Worm (Caenorhabditis elegans) whole organism, young adult: Measurements from ENCODE around the gene ent-5.

Source experiments
- B0019.2 ChIP-seq: fragments of 200-800 bp; sonication (Bioruptor generic); conservative IDR thresholded peaks from 2 replicates; pipeline ENCODE4 v1.3.6; 2022; ENCODE audit warnings: missing genetic modification reagents, missing genetic modification characterization, missing compliant biosample characterization
- B0261.1 ChIP-seq: sonication (generic microtip); optimal IDR thresholded peaks from 2 replicates; lab custom pipeline; 2016; ENCODE audit warnings: mild to moderate bottlenecking, missing genetic modification characterization, moderate library complexity, missing compliant biosample characterization
- C17E4.6 ChIP-seq: fragments of 200-800 bp; sonication (Bioruptor generic); IDR thresholded peaks from 2 replicates; pipeline ENCODE4 v1.3.6; 2022; ENCODE audit warnings: missing genetic modification reagents, missing genetic modification characterization, missing compliant biosample characterization
- F10E7.11 ChIP-seq: sonication (generic microtip); optimal IDR thresholded peaks from 2 replicates; lab custom pipeline; 2017; ENCODE audit warnings: mild to moderate bottlenecking, missing genetic modification characterization, moderate library complexity, missing compliant biosample characterization
- F33H1.4 ChIP-seq: fragments of 200-800 bp; sonication (Bioruptor generic); IDR thresholded peaks from 2 replicates; pipeline ENCODE4 v1.3.6; 2022; ENCODE audit warnings: missing genetic modification reagents, missing genetic modification characterization, missing compliant biosample characterization
- F39B2.1 ChIP-seq: fragments of 200-800 bp; sonication (Bioruptor generic); IDR thresholded peaks from 2 replicates; pipeline ENCODE4 v1.3.6; 2022; ENCODE audit warnings: missing genetic modification reagents, missing genetic modification characterization, missing compliant biosample characterization
- F49E8.2 ChIP-seq: sonication (generic microtip); optimal IDR thresholded peaks from 3 replicates; lab custom pipeline; 2017; ENCODE audit warnings: missing genetic modification characterization, mild to moderate bottlenecking, missing compliant biosample characterization, antibody characterized with exemption, moderate library complexity; ENCODE audit not compliant: insufficient read depth
- F52B5.7 ChIP-seq: sonication (generic microtip); optimal IDR thresholded peaks from 2 replicates; lab custom pipeline; 2016; ENCODE audit warnings: mild to moderate bottlenecking, missing genetic modification characterization, missing compliant biosample characterization
- K11D2.4 ChIP-seq: fragments of 200-800 bp; sonication (Bioruptor generic); IDR thresholded peaks from 2 replicates; pipeline ENCODE4 v1.3.6; 2022; ENCODE audit warnings: missing genetic modification reagents, missing genetic modification characterization, missing compliant biosample characterization
- Y53F4B.3 ChIP-seq: fragments of 200-800 bp; sonication (Bioruptor generic); IDR thresholded peaks from 2 replicates; pipeline ENCODE4 v1.3.6; 2022; ENCODE audit warnings: missing genetic modification reagents, missing genetic modification characterization, missing compliant biosample characterization
- Y67H2A.10 ChIP-seq: fragments of 200-800 bp; sonication (Bioruptor generic); conservative IDR thresholded peaks from 2 replicates; pipeline ENCODE4 v1.3.6; 2022; ENCODE audit warnings: missing genetic modification reagents, missing genetic modification characterization, missing compliant biosample characterization
- Y95B8A.8 ChIP-seq: fragments of 200-800 bp; sonication (Bioruptor generic); IDR thresholded peaks from 2 replicates; pipeline ENCODE4 v1.3.6; 2022; ENCODE audit warnings: missing genetic modification reagents, missing genetic modification characterization, missing compliant biosample characterization
- aptf-2 ChIP-seq: fragments of 200-800 bp; sonication (Bioruptor generic); conservative IDR thresholded peaks from 2 replicates; pipeline ENCODE4 v1.3.6; 2022; ENCODE audit warnings: missing genetic modification reagents, missing genetic modification characterization, missing compliant biosample characterization
- ccch-3 ChIP-seq: fragments of 200-800 bp; sonication (Bioruptor generic); optimal IDR thresholded peaks from 2 replicates; lab custom pipeline; 2018; ENCODE audit warnings: mild to moderate bottlenecking, missing genetic modification characterization, missing compliant biosample characterization
- ceh-27 ChIP-seq: fragments of 200-800 bp; sonication (Bioruptor generic); optimal IDR thresholded peaks from 2 replicates; lab custom pipeline; 2018; ENCODE audit warnings: mild to moderate bottlenecking, missing genetic modification characterization, moderate library complexity, missing compliant biosample characterization
- ceh-40 ChIP-seq: fragments of 200-800 bp; sonication (Bioruptor generic); IDR thresholded peaks from 2 replicates; pipeline ENCODE4 v1.3.6; 2022; ENCODE audit warnings: missing genetic modification characterization, missing compliant biosample characterization
- dpff-1 ChIP-seq: sonication (generic microtip); optimal IDR thresholded peaks from 2 replicates; lab custom pipeline; 2017; ENCODE audit warnings: mild to moderate bottlenecking, missing genetic modification characterization, missing compliant biosample characterization
- efl-1 ChIP-seq: fragments of 150-350 bp; optimal IDR thresholded peaks from 2 replicates; lab custom pipeline; 2014; ENCODE audit warnings: missing biosample characterization, missing genetic modification reagents, missing genetic modification characterization
- egl-44 ChIP-seq: fragments of 200-800 bp; sonication (Bioruptor generic); IDR thresholded peaks from 2 replicates; pipeline ENCODE4 v1.3.6; 2022; ENCODE audit warnings: missing genetic modification reagents, missing genetic modification characterization, missing compliant biosample characterization
- ets-4 ChIP-seq: fragments of 200-800 bp; sonication (Bioruptor generic); optimal IDR thresholded peaks from 2 replicates; lab custom pipeline; 2018; ENCODE audit warnings: mild to moderate bottlenecking, missing genetic modification characterization, missing compliant biosample characterization
- hlh-12 ChIP-seq: sonication (generic microtip); optimal IDR thresholded peaks from 2 replicates; lab custom pipeline; 2016; ENCODE audit warnings: missing genetic modification characterization, missing compliant biosample characterization
- hmg-1.2 ChIP-seq: fragments of 200-800 bp; sonication (Bioruptor generic); IDR thresholded peaks from 2 replicates; pipeline ENCODE4 v1.3.6; 2022; ENCODE audit warnings: missing genetic modification reagents, missing genetic modification characterization, missing compliant biosample characterization
- hrde-1 ChIP-seq: sonication (generic microtip); optimal IDR thresholded peaks from 2 replicates; lab custom pipeline; 2016; ENCODE audit warnings: missing genetic modification characterization, mild to moderate bottlenecking, missing compliant biosample characterization, moderate library complexity, missing genotype, missing genetic modification reagents, borderline replicate concordance
- let-526 ChIP-seq: fragments of 200-800 bp; sonication (Bioruptor generic); IDR thresholded peaks from 2 replicates; pipeline ENCODE4 v1.3.6; 2022; ENCODE audit warnings: missing genetic modification reagents, missing genetic modification characterization, missing compliant biosample characterization
- let-607 ChIP-seq, 2 experiments: fragments of 200-800 bp in 1 of 2; sonication (Bioruptor generic) in 1 of 2; sonication (generic microtip) in 1 of 2; optimal IDR thresholded peaks; 2 replicates each; lab custom pipeline; 2016 to 2018; ENCODE audit warnings: mild to moderate bottlenecking in 2 of 2, missing compliant biosample characterization in 2 of 2, missing genetic modification characterization in 2 of 2, moderate library complexity in 2 of 2, missing genotype in 1 of 2
- lsy-27 ChIP-seq: sonication (generic microtip); optimal IDR thresholded peaks from 2 replicates; lab custom pipeline; 2017; ENCODE audit warnings: missing genetic modification characterization, mild to moderate bottlenecking, missing compliant biosample characterization, antibody characterized with exemption, missing genotype, borderline replicate concordance; ENCODE audit not compliant: insufficient read depth
- madf-10 ChIP-seq: sonication (generic microtip); optimal IDR thresholded peaks from 2 replicates; lab custom pipeline; 2016; ENCODE audit warnings: mild to moderate bottlenecking, missing genetic modification characterization, missing compliant biosample characterization
- mcd-1 ChIP-seq: fragments of 200-800 bp; sonication (Bioruptor generic); IDR thresholded peaks from 2 replicates; pipeline ENCODE4 v1.3.6; 2022; ENCODE audit warnings: missing genetic modification reagents, missing genetic modification characterization, missing compliant biosample characterization
- nfya-1 ChIP-seq: sonication (generic microtip); optimal IDR thresholded peaks from 2 replicates; lab custom pipeline; 2017; ENCODE audit warnings: antibody characterized with exemption, missing compliant biosample characterization, missing genetic modification characterization, borderline replicate concordance; ENCODE audit not compliant: insufficient read depth
- nhr-120 ChIP-seq: fragments of 200-800 bp; sonication (Bioruptor generic); IDR thresholded peaks from 2 replicates; pipeline ENCODE4 v1.3.6; 2022; ENCODE audit warnings: missing genetic modification characterization, missing compliant biosample characterization
- nhr-179 ChIP-seq: sonication (generic microtip); optimal IDR thresholded peaks from 2 replicates; lab custom pipeline; 2016; ENCODE audit warnings: mild to moderate bottlenecking, missing genetic modification characterization, missing compliant biosample characterization
- nhr-27 ChIP-seq: fragments of 200-800 bp; sonication (Bioruptor generic); optimal IDR thresholded peaks from 2 replicates; lab custom pipeline; 2018; ENCODE audit warnings: mild to moderate bottlenecking, missing genetic modification characterization, moderate library complexity, missing compliant biosample characterization
- pha-4 ChIP-seq: fragments of 150-350 bp; sonication (generic microtip); optimal IDR thresholded peaks from 2 replicates; lab custom pipeline; 2014; ENCODE audit warnings: missing biosample characterization, missing genetic modification reagents, missing genetic modification characterization
- repo-1 ChIP-seq: sonication (generic microtip); optimal IDR thresholded peaks from 2 replicates; lab custom pipeline; 2017; ENCODE audit warnings: mild to moderate bottlenecking, missing genetic modification characterization, missing compliant biosample characterization
- snpc-4 ChIP-seq, 5 experiments: fragments of 150-350 bp in 1 of 5; sonication (generic microtip) in 4 of 5; optimal IDR thresholded peaks; 2 replicates each; lab custom pipeline; 2014 to 2018; ENCODE audit warnings: missing genetic modification characterization in 5 of 5, missing biosample characterization in 3 of 5, antibody characterized with exemption in 2 of 5, mild to moderate bottlenecking in 2 of 5, missing compliant biosample characterization in 2 of 5, missing genotype in 2 of 5, moderate library complexity in 2 of 5, missing genetic modification reagents in 1 of 5
- tbp1 ChIP-seq: fragments of 200-800 bp; sonication (Bioruptor generic); optimal IDR thresholded peaks from 2 replicates; lab custom pipeline; 2018; ENCODE audit warnings: mild to moderate bottlenecking, missing genetic modification characterization, missing compliant biosample characterization
- tbx-9 ChIP-seq: sonication (generic microtip); optimal IDR thresholded peaks from 2 replicates; lab custom pipeline; 2016; ENCODE audit warnings: borderline replicate concordance, missing genetic modification characterization, inconsistent platforms, missing compliant biosample characterization
- tlf-1 ChIP-seq: fragments of 200-800 bp; sonication (Bioruptor generic); optimal IDR thresholded peaks from 2 replicates; lab custom pipeline; 2018; ENCODE audit warnings: mild to moderate bottlenecking, missing genetic modification characterization, missing compliant biosample characterization
- unc-62 ChIP-seq: fragments of 150-350 bp; optimal IDR thresholded peaks from 2 replicates; lab custom pipeline; 2014; ENCODE audit warnings: missing biosample characterization, missing genetic modification reagents, missing genetic modification characterization
- ztf-22 ChIP-seq: fragments of 200-800 bp; sonication (Bioruptor generic); optimal IDR thresholded peaks from 2 replicates; lab custom pipeline; 2018; ENCODE audit warnings: mild to moderate bottlenecking, missing genetic modification characterization, moderate library complexity, missing compliant biosample characterization
- ztf-3 ChIP-seq: fragments of 200-800 bp; sonication (Bioruptor generic); optimal IDR thresholded peaks from 2 replicates; lab custom pipeline; 2018; ENCODE audit warnings: mild to moderate bottlenecking, missing genetic modification characterization, missing compliant biosample characterization

ent-5 gene

ce11 chrX:4625080-4625479 is 23.9 kb downstream of the ent-5 start:
- TF ChIP-seq B0261.1 (tag; lab: Kevin White, UChicago), result no peak
- TF ChIP-seq K11D2.4 (GFP tag; lab: Robert Waterston, UW), result no peak
- TF ChIP-seq aptf-2 (GFP tag; lab: Robert Waterston, UW), result no peak
- no peak for TF ChIP-seq unc-62 (GFP tag; lab: Kevin White, UChicago)
- TF ChIP-seq nhr-179, result no peak
- TF ChIP-seq tbp1 (GFP tag; lab: Kevin White, UChicago), result no peak
- TF ChIP-seq F10E7.11, result no peak
- TF ChIP-seq hlh-12, result no peak
- no peak for TF ChIP-seq hmg-1.2 (GFP tag; lab: Robert Waterston, UW)
- TF ChIP-seq Y53F4B.3 (GFP tag; lab: Robert Waterston, UW), result no peak
- no peak for TF ChIP-seq ztf-22 (GFP tag; lab: Kevin White, UChicago)
- TF ChIP-seq F52B5.7 (tag; lab: Kevin White, UChicago), result no peak
- TF ChIP-seq egl-44 (GFP tag; lab: Robert Waterston, UW), result no peak
- no peak for TF ChIP-seq efl-1 (GFP tag; lab: Kevin White, UChicago)
- TF ChIP-seq, all 124 proteins: peak for 0

ce11 chrX:4623707-4624106 is 25.3 kb downstream of the ent-5 start:
- no peak for TF ChIP-seq F39B2.1 (GFP tag; lab: Robert Waterston, UW)
- TF ChIP-seq ceh-27, result no peak
- TF ChIP-seq Y67H2A.10 (GFP tag; lab: Robert Waterston, UW), result no peak
- TF ChIP-seq ceh-40, result no peak
- TF ChIP-seq ztf-3 (GFP tag; lab: Kevin White, UChicago), result no peak
- no peak for TF ChIP-seq ccch-3 (GFP tag; lab: Kevin White, UChicago)
- no peak for TF ChIP-seq hrde-1
- TF ChIP-seq lsy-27, result no peak
- TF ChIP-seq tlf-1 (GFP tag; lab: Kevin White, UChicago), result no peak
- TF ChIP-seq aptf-2 (GFP tag; lab: Robert Waterston, UW), result no peak
- TF ChIP-seq C17E4.6 (GFP tag; lab: Robert Waterston, UW), result no peak
- no peak for TF ChIP-seq nhr-120 (GFP tag; lab: Robert Waterston, UW)

- TF ChIP-seq unc-62 (GFP tag; lab: Kevin White, UChicago), result no peak
- no peak for TF ChIP-seq ets-4 (GFP tag; lab: Kevin White, UChicago)
- TF ChIP-seq snpc-4 (GFP tag; optimal IDR thresholded peaks at IDR 0.05; lab: Kevin White, UChicago), result no peak
- no peak for TF ChIP-seq snpc-4 (tag; optimal IDR thresholded peaks at IDR 0.05; lab: Kevin White, UChicago)
- no peak for TF ChIP-seq tbp1 (GFP tag; lab: Kevin White, UChicago)
- TF ChIP-seq dpff-1 (tag; lab: Kevin White, UChicago), result no peak
- no peak for TF ChIP-seq mcd-1
- TF ChIP-seq repo-1 (tag; lab: Kevin White, UChicago), result no peak
- TF ChIP-seq F49E8.2 (tag; lab: Kevin White, UChicago), result no peak
- TF ChIP-seq madf-10 (tag; lab: Kevin White, UChicago), result no peak
- TF ChIP-seq nhr-27 (tag; lab: Kevin White, UChicago), result no peak
- TF ChIP-seq let-526 (GFP tag; lab: Robert Waterston, UW), result no peak
- TF ChIP-seq nfya-1 (tag; lab: Kevin White, UChicago), result no peak
- no peak for TF ChIP-seq let-607 (tag; optimal IDR thresholded peaks at IDR 0.05; lab: Kevin White, UChicago)
- no peak for TF ChIP-seq pha-4 (tag; lab: Kevin White, UChicago)
- TF ChIP-seq Y95B8A.8 (GFP tag; lab: Robert Waterston, UW), result no peak
- no peak for TF ChIP-seq tbx-9 (tag; lab: Kevin White, UChicago)
- no peak for TF ChIP-seq B0019.2 (GFP tag; lab: Robert Waterston, UW)
- no peak for TF ChIP-seq F33H1.4
- TF ChIP-seq, all 124 proteins: peak for 0
Measured at ce11 chrX:4622024-4622423, 27.0 kb downstream of the ent-5 start, which contains the start of gene C46C11.3. Gene C46C11.3, plus strand, starts transcription at chrX:4622324.
